Fruit fly (Drosophila melanogaster) whole organism, embryonic: ENCODE results near the gene CG11699.

Source experiments
- Asciz ChIP-seq: fragments of 200-800 bp; sonication (Bioruptor generic); optimal IDR thresholded peaks from 2 replicates; lab custom pipeline; 2017; ENCODE audit warnings: missing biosample characterization, mild to moderate bottlenecking, missing genetic modification characterization, missing genetic modification reagents
- CG10147 ChIP-seq: fragments of 200-800 bp; sonication (Bioruptor generic); optimal IDR thresholded peaks from 2 replicates; lab custom pipeline; 2019; ENCODE audit warnings: missing biosample characterization, mild to moderate bottlenecking, missing genetic modification characterization, moderate library complexity
- CG10959 ChIP-seq: fragments of 200-800 bp; sonication (Bioruptor generic); IDR thresholded peaks from 2 replicates; pipeline ENCODE4 v1.3.6; 2022; ENCODE audit warnings: missing biosample characterization, missing genetic modification characterization
- CG12744 ChIP-seq: fragments of 200-800 bp; sonication (Bioruptor generic); optimal IDR thresholded peaks from 2 replicates; lab custom pipeline; 2016; ENCODE audit warnings: missing biosample characterization, missing genetic modification characterization
- CG13775 ChIP-seq: fragments of 200-800 bp; sonication (Bioruptor generic); optimal IDR thresholded peaks from 3 replicates; lab custom pipeline; 2017; ENCODE audit warnings: missing biosample characterization, mild to moderate bottlenecking, missing genetic modification characterization
- CG14860 ChIP-seq: fragments of 200-800 bp; sonication (Bioruptor generic); IDR thresholded peaks from 3 replicates; pipeline ENCODE4 v1.3.6; 2022; ENCODE audit warnings: missing biosample characterization, missing genetic modification characterization; ENCODE audit not compliant: partially characterized antibody
- CG18599 ChIP-seq: fragments of 200-800 bp; sonication (Bioruptor generic); optimal IDR thresholded peaks from 3 replicates; lab custom pipeline; 2017; ENCODE audit warnings: missing biosample characterization, missing genetic modification characterization, mild to moderate bottlenecking, moderate library complexity, missing genetic modification reagents
- CG2129 ChIP-seq: fragments of 200-800 bp; sonication (Bioruptor generic); IDR thresholded peaks from 2 replicates; pipeline ENCODE4 v1.3.6; 2022; ENCODE audit warnings: missing biosample characterization, missing genetic modification characterization; ENCODE audit not compliant: partially characterized antibody
- CG43689 ChIP-seq: fragments of 200-800 bp; sonication (Bioruptor generic); IDR thresholded peaks from 2 replicates; pipeline ENCODE4 v1.3.6; 2022; ENCODE audit warnings: missing biosample characterization, missing genetic modification characterization
- CG4854 ChIP-seq: fragments of 200-800 bp; sonication (Bioruptor generic); optimal IDR thresholded peaks from 2 replicates; lab custom pipeline; 2016; ENCODE audit warnings: missing biosample characterization, missing genetic modification characterization, inconsistent platforms
- CG7963 ChIP-seq: fragments of 200-800 bp; sonication (Bioruptor generic); IDR thresholded peaks from 3 replicates; pipeline ENCODE4 v1.3.6; 2022; ENCODE audit warnings: missing biosample characterization, missing genetic modification characterization; ENCODE audit not compliant: partially characterized antibody
- CG9609 ChIP-seq: fragments of 200-800 bp; sonication (Bioruptor generic); optimal IDR thresholded peaks from 3 replicates; lab custom pipeline; 2016; ENCODE audit warnings: missing biosample characterization, missing genetic modification characterization
- CHES-1-like ChIP-seq: fragments of 200-800 bp; sonication (Bioruptor generic); optimal IDR thresholded peaks from 2 replicates; lab custom pipeline; 2016; ENCODE audit warnings: missing biosample characterization, missing genetic modification characterization
- CkIIα-i1 ChIP-seq: fragments of 200-800 bp; sonication (Bioruptor generic); IDR thresholded peaks from 2 replicates; pipeline ENCODE4 v1.3.6; 2022; ENCODE audit warnings: missing biosample characterization, missing genetic modification characterization
- D19B ChIP-seq: fragments of 200-800 bp; sonication (Bioruptor generic); optimal IDR thresholded peaks from 2 replicates; lab custom pipeline; 2017; ENCODE audit warnings: missing biosample characterization, mild to moderate bottlenecking, missing genetic modification characterization
- Dek ChIP-seq: fragments of 200-800 bp; sonication (Bioruptor generic); optimal IDR thresholded peaks from 3 replicates; lab custom pipeline; 2019; ENCODE audit warnings: missing biosample characterization, mild to moderate bottlenecking, missing genetic modification characterization, moderate library complexity
- Dref ChIP-seq: fragments of 200-800 bp; sonication (Bioruptor generic); IDR thresholded peaks from 2 replicates; pipeline ENCODE4 v1.3.6; 2022; ENCODE audit warnings: missing biosample characterization, missing genetic modification characterization
- Fer3 ChIP-seq: fragments of 200-800 bp; sonication (Bioruptor generic); optimal IDR thresholded peaks from 2 replicates; lab custom pipeline; 2018; ENCODE audit warnings: missing biosample characterization, mild to moderate bottlenecking, missing genetic modification characterization, moderate library complexity
- H15 ChIP-seq: fragments of 200-800 bp; sonication (Bioruptor generic); IDR thresholded peaks from 3 replicates; pipeline ENCODE4 v1.3.6; 2022; ENCODE audit warnings: missing biosample characterization, missing genetic modification characterization
- Hmx ChIP-seq: fragments of 200-800 bp; sonication (Bioruptor generic); optimal IDR thresholded peaks from 2 replicates; lab custom pipeline; 2016; ENCODE audit warnings: missing biosample characterization, missing genetic modification characterization
- Mad ChIP-seq: fragments of 200-800 bp; sonication (Bioruptor generic); optimal IDR thresholded peaks from 2 replicates; lab custom pipeline; 2016; ENCODE audit warnings: missing biosample characterization, missing genetic modification characterization
- Meics ChIP-seq: fragments of 200-800 bp; sonication (Bioruptor generic); optimal IDR thresholded peaks from 2 replicates; lab custom pipeline; 2017; ENCODE audit warnings: missing biosample characterization, mild to moderate bottlenecking, missing genetic modification characterization
- Mrtf ChIP-seq: fragments of 200-800 bp; sonication (Bioruptor generic); IDR thresholded peaks from 3 replicates; pipeline ENCODE4 v1.3.6; 2022; ENCODE audit warnings: missing biosample characterization, missing genetic modification characterization
- Poxn ChIP-seq: fragments of 200-800 bp; sonication (Bioruptor generic); IDR thresholded peaks from 2 replicates; pipeline ENCODE4 v1.3.6; 2022; ENCODE audit warnings: missing biosample characterization, missing genetic modification characterization
- Ravus ChIP-seq: fragments of 200-800 bp; sonication (Bioruptor generic); IDR thresholded peaks from 2 replicates; pipeline ENCODE4 v1.3.6; 2022; ENCODE audit warnings: missing biosample characterization, missing genetic modification characterization
- Xbp1 ChIP-seq: fragments of 200-800 bp; sonication (Bioruptor generic); optimal IDR thresholded peaks from 3 replicates; lab custom pipeline; 2016; ENCODE audit warnings: missing biosample characterization, mild to moderate bottlenecking, missing genetic modification characterization
- al ChIP-seq: fragments of 200-800 bp; sonication (Bioruptor generic); IDR thresholded peaks from 2 replicates; pipeline ENCODE4 v1.3.6; 2022; ENCODE audit warnings: missing biosample characterization, missing genetic modification characterization
- bab2 ChIP-seq: fragments of 200-800 bp; sonication (Bioruptor generic); optimal IDR thresholded peaks from 2 replicates; lab custom pipeline; 2016; ENCODE audit warnings: missing biosample characterization, missing genetic modification characterization
- btn ChIP-seq: fragments of 200-800 bp; sonication (Bioruptor generic); optimal IDR thresholded peaks from 2 replicates; lab custom pipeline; 2016; ENCODE audit warnings: missing biosample characterization, missing genetic modification characterization
- cad ChIP-seq: fragments of >200 bp; optimal IDR thresholded peaks from 2 replicates; lab custom pipeline; 2017; ENCODE audit warnings: missing biosample characterization, missing genetic modification characterization
- croc ChIP-seq: fragments of 200-800 bp; sonication (Bioruptor generic); conservative IDR thresholded peaks from 3 replicates; pipeline ENCODE4 v1.3.6; 2022; ENCODE audit warnings: missing biosample characterization, missing genetic modification characterization
- dmrt99B ChIP-seq: fragments of 200-800 bp; sonication (Bioruptor generic); optimal IDR thresholded peaks from 2 replicates; lab custom pipeline; 2018; ENCODE audit warnings: missing biosample characterization, mild to moderate bottlenecking, missing genetic modification characterization, moderate library complexity
- emc ChIP-seq: fragments of 200-800 bp; sonication (Bioruptor generic); optimal IDR thresholded peaks from 2 replicates; lab custom pipeline; 2016; ENCODE audit warnings: missing biosample characterization, missing genetic modification characterization
- gt ChIP-seq: fragments of 200-800 bp; sonication (Bioruptor generic); IDR thresholded peaks from 2 replicates; pipeline ENCODE4 v1.3.6; 2022; ENCODE audit warnings: missing biosample characterization, missing genetic modification characterization
- hkb ChIP-seq, 2 experiments: fragments of 200-800 bp in 1 of 2; fragments of >200 bp in 1 of 2; sonication (Bioruptor generic) in 1 of 2; IDR thresholded peaks in 1 of 2; optimal IDR thresholded peaks in 1 of 2; 2 replicates each; pipeline versions ENCODE4 v1.3.6 to Lab custom; 2017 to 2022; ENCODE audit warnings: missing biosample characterization in 1 of 2, missing genetic modification characterization in 1 of 2
- inv ChIP-seq: fragments of 200-800 bp; sonication (Bioruptor generic); IDR thresholded peaks from 2 replicates; pipeline ENCODE4 v1.3.6; 2022; ENCODE audit warnings: missing biosample characterization, missing genetic modification characterization; ENCODE audit not compliant: partially characterized antibody
- jing ChIP-seq: fragments of 200-800 bp; sonication (Bioruptor generic); optimal IDR thresholded peaks from 2 replicates; lab custom pipeline; 2018; ENCODE audit warnings: missing biosample characterization, mild to moderate bottlenecking, missing genetic modification characterization
- jumu ChIP-seq: fragments of 200-800 bp; sonication (Bioruptor generic); optimal IDR thresholded peaks from 3 replicates; lab custom pipeline; 2016; ENCODE audit warnings: missing biosample characterization, missing genetic modification characterization
- ken ChIP-seq: fragments of 200-800 bp; sonication (Bioruptor generic); IDR thresholded peaks from 3 replicates; pipeline ENCODE4 v1.3.6; 2022; ENCODE audit warnings: missing biosample characterization, missing genetic modification characterization
- lbe ChIP-seq: fragments of 200-800 bp; sonication (Bioruptor generic); optimal IDR thresholded peaks from 2 replicates; lab custom pipeline; 2016; ENCODE audit warnings: missing biosample characterization, mild to moderate bottlenecking, missing genetic modification characterization
- oc ChIP-seq: fragments of 200-800 bp; sonication (Bioruptor generic); optimal IDR thresholded peaks from 2 replicates; lab custom pipeline; 2018; ENCODE audit warnings: missing biosample characterization, mild to moderate bottlenecking, missing genetic modification characterization, moderate library complexity
- pita ChIP-seq: fragments of 200-800 bp; sonication (Bioruptor generic); optimal IDR thresholded peaks from 2 replicates; lab custom pipeline; 2017; ENCODE audit warnings: missing biosample characterization, mild to moderate bottlenecking, missing genetic modification characterization
- pros ChIP-seq: fragments of 200-800 bp; sonication (Bioruptor generic); optimal IDR thresholded peaks from 3 replicates; lab custom pipeline; 2019; ENCODE audit warnings: missing biosample characterization, mild to moderate bottlenecking, missing genetic modification characterization, moderate library complexity
- pzg ChIP-seq: fragments of 200-800 bp; sonication (Bioruptor generic); optimal IDR thresholded peaks from 3 replicates; lab custom pipeline; 2018; ENCODE audit warnings: missing biosample characterization, mild to moderate bottlenecking, missing genetic modification characterization, moderate library complexity
- sens-2 ChIP-seq: fragments of 200-800 bp; sonication (Bioruptor generic); IDR thresholded peaks from 2 replicates; pipeline ENCODE4 v1.3.6; 2022; ENCODE audit warnings: missing biosample characterization, missing genetic modification characterization
- tio ChIP-seq: fragments of 200-800 bp; sonication (Bioruptor generic); optimal IDR thresholded peaks from 2 replicates; lab custom pipeline; 2017; ENCODE audit warnings: missing biosample characterization, missing genetic modification characterization, inconsistent platforms
- unc-4 ChIP-seq: fragments of 200-800 bp; sonication (Bioruptor generic); IDR thresholded peaks from 2 replicates; pipeline ENCODE4 v1.3.6; 2022; ENCODE audit warnings: missing biosample characterization, missing genetic modification characterization; ENCODE audit not compliant: partially characterized antibody
- yki ChIP-seq: fragments of >200 bp; optimal IDR thresholded peaks from 3 replicates; lab custom pipeline; 2018

CG11699 gene

dm6 chrX:11559728-11560724 lies 10.4 kb upstream of the CG11699 start (continued):
- no peak for TF ChIP-seq Mad
- TF ChIP-seq Fer3 (tag; lab: Kevin White, UChicago), result peak; percentile 84
- peak; percentile 20 for TF ChIP-seq CHES-1-like (GFP tag; lab: Kevin White, UChicago)
- TF ChIP-seq lbe, result no peak
- no peak for TF ChIP-seq CG14860
- peak; percentile 90 for TF ChIP-seq Dek (tag; lab: Kevin White, UChicago)
- no peak for TF ChIP-seq CG43689
- 0 out of 2 replicates have a peak, but pooled peaks have one; percentile 26 for TF ChIP-seq gt (GFP tag; lab: Robert Waterston, UW)
- no peak for TF ChIP-seq inv (GFP tag; lab: Robert Waterston, UW)
- TF ChIP-seq pita (GFP tag; lab: Kevin White, UChicago), result no peak
- no peak for TF ChIP-seq CG10959 (GFP tag; lab: Robert Waterston, UW)
- TF ChIP-seq CG2129 (GFP tag; lab: Robert Waterston, UW), result no peak
- TF ChIP-seq ken (GFP tag; lab: Robert Waterston, UW), result no peak; the same call in 2 of the 3 replicates
- peak; percentile 77 for TF ChIP-seq Xbp1 (GFP tag; lab: Kevin White, UChicago)
- peak; percentile 81 for TF ChIP-seq Asciz (GFP tag; lab: Kevin White, UChicago)
- TF ChIP-seq CG9609 (GFP tag; lab: Kevin White, UChicago), result peak; percentile 24
- peak; percentile 89 for TF ChIP-seq CG18599 (GFP tag; lab: Kevin White, UChicago)
- no peak for TF ChIP-seq cad
- no peak; the same call in 2 of the 3 replicates for TF ChIP-seq croc (GFP tag; lab: Robert Waterston, UW)
- TF ChIP-seq yki, result no peak
- no peak for TF ChIP-seq Ravus
- no peak for TF ChIP-seq jumu (GFP tag; lab: Kevin White, UChicago)
- TF ChIP-seq CkIIα-i1 (GFP tag; lab: Robert Waterston, UW), result no peak
- no peak for TF ChIP-seq emc (GFP tag; lab: Kevin White, UChicago)
- TF ChIP-seq CG7963 (GFP tag; lab: Robert Waterston, UW), result no peak
- peak; percentile 62 for TF ChIP-seq oc (tag; lab: Kevin White, UChicago)
- peak; percentile 91 for TF ChIP-seq CG10147 (GFP tag; lab: Kevin White, UChicago)
- TF ChIP-seq H15 (GFP tag; lab: Robert Waterston, UW), result 0 out of 3 replicates have a peak, but pooled peaks have one; percentile 26
- TF ChIP-seq bab2 (GFP tag; lab: Kevin White, UChicago), result peak; percentile 47
- peak; percentile 85 for TF ChIP-seq CG13775 (GFP tag; lab: Kevin White, UChicago)
- TF ChIP-seq Dref (GFP tag; lab: Robert Waterston, UW), result no peak
- TF ChIP-seq tio (GFP tag; lab: Kevin White, UChicago), result no peak
- TF ChIP-seq Hmx (GFP tag; lab: Kevin White, UChicago), result peak; percentile 29
- TF ChIP-seq al (GFP tag; lab: Robert Waterston, UW), result peak; percentile 67
- TF ChIP-seq sens-2, result no peak
- peak; percentile 94 for TF ChIP-seq dmrt99B (tag; lab: Kevin White, UChicago)
- TF ChIP-seq Mrtf (GFP tag; lab: Robert Waterston, UW), result peak; percentile 35; the same call in 1 of the 3 replicates
- TF ChIP-seq unc-4 (GFP tag; lab: Robert Waterston, UW), result no peak
- no peak for TF ChIP-seq hkb (optimal IDR thresholded peaks at IDR 0.05; lab: Kevin White, UChicago)
- TF ChIP-seq hkb (GFP tag; IDR thresholded peaks at IDR 0.05; lab: Robert Waterston, UW), result peak; percentile 55
- peak; percentile 66 for TF ChIP-seq jing (GFP tag; lab: Kevin White, UChicago)
- TF ChIP-seq Meics (GFP tag; lab: Kevin White, UChicago), result peak; percentile 91
- TF ChIP-seq btn (GFP tag; lab: Kevin White, UChicago), result no peak
- TF ChIP-seq pros (GFP tag; lab: Kevin White, UChicago), result peak; percentile 14
- no peak for TF ChIP-seq pzg (GFP tag; lab: Kevin White, UChicago)
- TF ChIP-seq CG4854 (GFP tag; lab: Kevin White, UChicago), result peak; percentile 11
- TF ChIP-seq CG12744, result no peak
- TF ChIP-seq D19B (GFP tag; lab: Kevin White, UChicago), result peak; percentile 62
- 0 out of 2 replicates have a peak, but pooled peaks have one; percentile 12 for TF ChIP-seq Poxn
